Fruit fly (Drosophila melanogaster): ENCODE data around the gene CG14325.
A peak's percentile ranks its signal among the peaks of the same experiment; 100 is the strongest.

CG14325 gene

DNA sequence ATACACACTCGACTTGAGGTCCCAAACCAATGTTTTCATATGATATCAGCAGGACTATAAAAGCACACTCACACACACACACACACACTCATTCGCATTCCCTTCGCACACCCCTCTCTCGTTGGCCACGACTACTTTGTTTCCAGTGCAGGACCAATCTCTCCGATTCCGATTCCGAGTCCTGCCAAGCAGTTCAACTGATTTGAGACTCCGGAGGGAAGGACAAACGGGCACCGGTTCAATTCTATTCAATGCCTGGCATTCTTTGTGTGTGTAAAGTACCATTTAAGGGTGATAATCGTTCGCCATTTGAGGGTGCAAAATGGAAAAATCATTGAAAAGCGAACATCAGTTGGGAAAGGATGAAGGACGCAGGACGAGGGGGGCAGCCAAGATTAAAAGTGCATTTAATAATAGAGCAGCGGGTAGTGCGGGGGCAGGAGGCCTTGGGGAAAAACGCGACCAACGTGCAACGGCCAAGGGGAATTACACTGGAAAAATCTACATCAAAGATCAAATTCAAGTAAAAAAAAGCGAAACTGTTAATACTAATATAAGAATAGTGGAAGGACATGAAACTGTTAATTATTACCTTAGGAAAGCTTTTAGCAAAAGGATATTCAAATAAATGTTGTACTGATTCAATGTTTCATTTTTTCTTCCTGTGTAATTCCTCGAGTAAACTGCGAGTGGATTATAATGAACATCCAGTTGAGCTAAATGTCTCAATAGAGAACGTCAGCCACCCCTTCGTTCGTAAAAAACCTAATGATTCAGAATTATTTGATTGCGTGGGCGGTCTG is 43.1 kb upstream of the CG14325 start (continued):
- TF ChIP-seq sug (tag; optimal IDR thresholded peaks at IDR 0.05) (no peak), kni (GFP tag; optimal IDR thresholded peaks at IDR 0.05) (no peak), Lim3 (GFP tag; IDR thresholded peaks at IDR 0.05) (no peak), peb (GFP tag; IDR thresholded peaks at IDR 0.05) (no peak), tap (tag; optimal IDR thresholded peaks at IDR 0.05) (peak; percentile 37), CG13424 (tag; optimal IDR thresholded peaks at IDR 0.05) (peak; percentile 64), Gug (GFP tag; IDR thresholded peaks at IDR 0.05) (no peak), CG17829 (tag; optimal IDR thresholded peaks at IDR 0.05) (peak; percentile 68), CG2712 (tag; optimal IDR thresholded peaks at IDR 0.05) (peak; percentile 75), chm (GFP tag; IDR thresholded peaks at IDR 0.05) (no peak; the same call in 1 of the 2 replicates), lilli (GFP tag; optimal IDR thresholded peaks at IDR 0.05) (no peak), CG8290 (GFP tag; optimal IDR thresholded peaks at IDR 0.05) (peak; percentile 15), CG8290 (tag; optimal IDR thresholded peaks at IDR 0.05) (no peak), HLH54F (GFP tag; optimal IDR thresholded peaks at IDR 0.05) (no peak), CG10209 (GFP tag; optimal IDR thresholded peaks at IDR 0.05) (peak; percentile 37), CG1647 (GFP tag; optimal IDR thresholded peaks at IDR 0.05) (no peak), CG12071 (GFP tag; optimal IDR thresholded peaks at IDR 0.05) (no peak), CG2199 (GFP tag; IDR thresholded peaks at IDR 0.05) (no peak), insv (GFP tag; optimal IDR thresholded peaks at IDR 0.05) (no peak), CG12744 (GFP tag; optimal IDR thresholded peaks at IDR 0.05) (no peak), her (GFP tag; optimal IDR thresholded peaks at IDR 0.05) (no peak), CG18262 (tag; optimal IDR thresholded peaks at IDR 0.05) (peak; percentile 72), Taf1 (GFP tag; IDR thresholded peaks at IDR 0.05) (no peak), repo (GFP tag; optimal IDR thresholded peaks at IDR 0.05) (no peak), tup (GFP tag; optimal IDR thresholded peaks at IDR 0.05) (no peak), crp (GFP tag; optimal IDR thresholded peaks at IDR 0.05) (no peak), CG16815 (GFP tag; optimal IDR thresholded peaks at IDR 0.05) (peak; percentile 28), schlank (tag; optimal IDR thresholded peaks at IDR 0.05) (no peak), otp (GFP tag; IDR thresholded peaks at IDR 0.05) (peak; percentile 41; the same call in 1 of the 3 replicates), CG9797 (GFP tag; optimal IDR thresholded peaks at IDR 0.05) (no peak), Pdp1 (GFP tag; optimal IDR thresholded peaks at IDR 0.05) (no peak), tgo (GFP tag; IDR thresholded peaks at IDR 0.05) (peak; percentile 36; the same call in 1 of the 3 replicates), CG11398 (GFP tag; optimal IDR thresholded peaks at IDR 0.05) (no peak), CHES-1-like (GFP tag; optimal IDR thresholded peaks at IDR 0.05) (no peak), stc (GFP tag; IDR thresholded peaks at IDR 0.05) (no peak), sob (GFP tag; IDR thresholded peaks at IDR 0.05) (no peak), jumu (GFP tag; optimal IDR thresholded peaks at IDR 0.05) (no peak), CG10147 (GFP tag; optimal IDR thresholded peaks at IDR 0.05) (no peak), HLHmδ (GFP tag; optimal IDR thresholded peaks at IDR 0.05) (no peak), CG7786 (GFP tag; optimal IDR thresholded peaks at IDR 0.05) (no peak), Oaz (GFP tag; IDR thresholded peaks at IDR 0.05) (no peak), CG17912 (GFP tag; optimal IDR thresholded peaks at IDR 0.05) (no peak), chn (GFP tag; optimal IDR thresholded peaks at IDR 0.05) (peak; percentile 0), bigmax (GFP tag; optimal IDR thresholded peaks at IDR 0.05) (no peak), ap (GFP tag; IDR thresholded peaks at IDR 0.05) (peak; percentile 30; the same call in 1 of the 2 replicates), CG3847 (GFP tag; IDR thresholded peaks at IDR 0.05) (no peak), unc-4 (GFP tag; IDR thresholded peaks at IDR 0.05; ENCODE audit: partially characterized antibody) (no peak), Oli (tag; optimal IDR thresholded peaks at IDR 0.05) (peak; percentile 58), corto (GFP tag; optimal IDR thresholded peaks at IDR 0.05) (no peak), CG9817 (tag; optimal IDR thresholded peaks at IDR 0.05) (peak; percentile 0)
